Worm (Caenorhabditis elegans) whole organism, young adult: ENCODE data around the gene sedl-1.
A peak's percentile ranks its signal among the peaks of the same experiment; 100 is the strongest.

Experiments
- B0019.2 ChIP-seq: fragments of 200-800 bp; sonication (Bioruptor generic); conservative IDR thresholded peaks from 2 replicates; pipeline ENCODE4 v1.3.6; 2022; ENCODE audit warnings: missing genetic modification reagents, missing genetic modification characterization, missing compliant biosample characterization
- B0261.1 ChIP-seq: sonication (generic microtip); optimal IDR thresholded peaks from 2 replicates; lab custom pipeline; 2016; ENCODE audit warnings: mild to moderate bottlenecking, missing genetic modification characterization, moderate library complexity, missing compliant biosample characterization
- C06A6.2 ChIP-seq: fragments of 200-800 bp; sonication (Bioruptor generic); conservative IDR thresholded peaks from 2 replicates; pipeline ENCODE4 v1.3.6; 2022; ENCODE audit warnings: missing genetic modification characterization, missing compliant biosample characterization
- C17E4.6 ChIP-seq: fragments of 200-800 bp; sonication (Bioruptor generic); IDR thresholded peaks from 2 replicates; pipeline ENCODE4 v1.3.6; 2022; ENCODE audit warnings: missing genetic modification reagents, missing genetic modification characterization, missing compliant biosample characterization
- F33H1.4 ChIP-seq: fragments of 200-800 bp; sonication (Bioruptor generic); IDR thresholded peaks from 2 replicates; pipeline ENCODE4 v1.3.6; 2022; ENCODE audit warnings: missing genetic modification reagents, missing genetic modification characterization, missing compliant biosample characterization
- F52B5.7 ChIP-seq: sonication (generic microtip); optimal IDR thresholded peaks from 2 replicates; lab custom pipeline; 2016; ENCODE audit warnings: mild to moderate bottlenecking, missing genetic modification characterization, missing compliant biosample characterization
- F57A8.1 ChIP-seq: fragments of 200-800 bp; sonication (Bioruptor generic); optimal IDR thresholded peaks from 2 replicates; lab custom pipeline; 2018; ENCODE audit warnings: mild to moderate bottlenecking, missing genetic modification characterization, moderate library complexity, missing compliant biosample characterization
- F57C9.4 ChIP-seq: sonication (generic microtip); optimal IDR thresholded peaks from 2 replicates; lab custom pipeline; 2017; ENCODE audit warnings: mild to moderate bottlenecking, missing genetic modification characterization, missing compliant biosample characterization
- K11D2.4 ChIP-seq: fragments of 200-800 bp; sonication (Bioruptor generic); IDR thresholded peaks from 2 replicates; pipeline ENCODE4 v1.3.6; 2022; ENCODE audit warnings: missing genetic modification reagents, missing genetic modification characterization, missing compliant biosample characterization
- T07F8.4 ChIP-seq: sonication (generic microtip); optimal IDR thresholded peaks from 2 replicates; lab custom pipeline; 2016; ENCODE audit warnings: mild to moderate bottlenecking, missing genetic modification characterization, moderate library complexity, missing compliant biosample characterization
- T26A5.8 ChIP-seq: sonication (generic microtip); optimal IDR thresholded peaks from 2 replicates; lab custom pipeline; 2016; ENCODE audit warnings: missing genetic modification characterization, missing compliant biosample characterization
- Y53F4B.3 ChIP-seq: fragments of 200-800 bp; sonication (Bioruptor generic); IDR thresholded peaks from 2 replicates; pipeline ENCODE4 v1.3.6; 2022; ENCODE audit warnings: missing genetic modification reagents, missing genetic modification characterization, missing compliant biosample characterization
- Y95B8A.8 ChIP-seq: fragments of 200-800 bp; sonication (Bioruptor generic); IDR thresholded peaks from 2 replicates; pipeline ENCODE4 v1.3.6; 2022; ENCODE audit warnings: missing genetic modification reagents, missing genetic modification characterization, missing compliant biosample characterization
- ZK185.1 ChIP-seq: sonication (generic microtip); optimal IDR thresholded peaks from 2 replicates; lab custom pipeline; 2016; ENCODE audit warnings: mild to moderate bottlenecking, missing genetic modification characterization, missing compliant biosample characterization; ENCODE audit not compliant: poor library complexity, severe bottlenecking
- ama-1 ChIP-seq, 3 experiments: fragments of 150-350 bp in 1 of 3; sonication (generic microtip) in 2 of 3; optimal IDR thresholded peaks; 2 replicates each; lab custom pipeline; 2014 to 2018; ENCODE audit warnings: missing biosample characterization in 2 of 3, missing genetic modification characterization in 2 of 3, missing genetic modification reagents in 2 of 3
- aptf-3 ChIP-seq: fragments of 200-800 bp; sonication (Bioruptor generic); IDR thresholded peaks from 2 replicates; pipeline ENCODE4 v1.3.6; 2022; ENCODE audit warnings: missing genetic modification characterization, missing compliant biosample characterization
- atf-7 ChIP-seq: sonication (generic microtip); optimal IDR thresholded peaks from 2 replicates; lab custom pipeline; 2017; ENCODE audit warnings: mild to moderate bottlenecking, missing genetic modification characterization, missing compliant biosample characterization
- attf-3 ChIP-seq: fragments of 200-800 bp; sonication (Bioruptor generic); conservative IDR thresholded peaks from 2 replicates; pipeline ENCODE4 v1.3.6; 2022; ENCODE audit warnings: missing genetic modification reagents, missing genetic modification characterization, missing compliant biosample characterization
- cebp-2 ChIP-seq: fragments of 200-800 bp; sonication (Bioruptor generic); IDR thresholded peaks from 2 replicates; pipeline ENCODE4 v1.3.6; 2022; ENCODE audit warnings: missing genetic modification characterization, missing compliant biosample characterization
- ceh-27 ChIP-seq: fragments of 200-800 bp; sonication (Bioruptor generic); optimal IDR thresholded peaks from 2 replicates; lab custom pipeline; 2018; ENCODE audit warnings: mild to moderate bottlenecking, missing genetic modification characterization, moderate library complexity, missing compliant biosample characterization
- dox-1 ChIP-seq: fragments of 200-800 bp; sonication (Bioruptor generic); IDR thresholded peaks from 2 replicates; pipeline ENCODE4 v1.3.6; 2022; ENCODE audit warnings: missing genetic modification reagents, missing genetic modification characterization, missing compliant biosample characterization
- dpff-1 ChIP-seq: sonication (generic microtip); optimal IDR thresholded peaks from 2 replicates; lab custom pipeline; 2017; ENCODE audit warnings: mild to moderate bottlenecking, missing genetic modification characterization, missing compliant biosample characterization
- egl-18 ChIP-seq: fragments of 200-800 bp; sonication (Bioruptor generic); IDR thresholded peaks from 2 replicates; pipeline ENCODE4 v1.3.6; 2022; ENCODE audit warnings: missing genetic modification reagents, missing genetic modification characterization, missing compliant biosample characterization
- ekl-4 ChIP-seq: fragments of 200-800 bp; sonication (Bioruptor generic); IDR thresholded peaks from 2 replicates; pipeline ENCODE4 v1.3.6; 2022; ENCODE audit warnings: missing genetic modification reagents, missing genetic modification characterization, missing compliant biosample characterization
- ets-4 ChIP-seq: fragments of 200-800 bp; sonication (Bioruptor generic); optimal IDR thresholded peaks from 2 replicates; lab custom pipeline; 2018; ENCODE audit warnings: mild to moderate bottlenecking, missing genetic modification characterization, missing compliant biosample characterization
- fkh-3 ChIP-seq: sonication (generic microtip); optimal IDR thresholded peaks from 2 replicates; lab custom pipeline; 2016; ENCODE audit warnings: mild to moderate bottlenecking, missing genetic modification characterization, missing compliant biosample characterization
- hlh-26 ChIP-seq: fragments of 200-800 bp; sonication (Bioruptor generic); conservative IDR thresholded peaks from 2 replicates; pipeline ENCODE4 v1.3.6; 2022; ENCODE audit warnings: missing genetic modification reagents, missing genetic modification characterization, missing compliant biosample characterization
- hmg-20 ChIP-seq: fragments of 200-800 bp; sonication (Bioruptor generic); IDR thresholded peaks from 2 replicates; pipeline ENCODE4 v1.3.6; 2022; ENCODE audit warnings: missing genetic modification reagents, missing genetic modification characterization, missing compliant biosample characterization
- hrde-1 ChIP-seq: sonication (generic microtip); optimal IDR thresholded peaks from 2 replicates; lab custom pipeline; 2016; ENCODE audit warnings: missing genetic modification characterization, mild to moderate bottlenecking, missing compliant biosample characterization, moderate library complexity, missing genotype, missing genetic modification reagents, borderline replicate concordance
- lin-40 ChIP-seq: sonication (generic microtip); optimal IDR thresholded peaks from 2 replicates; lab custom pipeline; 2016; ENCODE audit warnings: missing genetic modification characterization, mild to moderate bottlenecking, missing compliant biosample characterization, missing genotype, missing genetic modification reagents
- lir-1 ChIP-seq: fragments of 200-800 bp; sonication (Bioruptor generic); conservative IDR thresholded peaks from 2 replicates; pipeline ENCODE4 v1.3.6; 2022; ENCODE audit warnings: missing genetic modification reagents, missing genetic modification characterization, missing compliant biosample characterization
- lsl-1 ChIP-seq: fragments of 200-800 bp; sonication (Bioruptor generic); optimal IDR thresholded peaks from 2 replicates; lab custom pipeline; 2018; ENCODE audit warnings: mild to moderate bottlenecking, missing genetic modification characterization, moderate library complexity, missing compliant biosample characterization
- lsy-27 ChIP-seq: sonication (generic microtip); optimal IDR thresholded peaks from 2 replicates; lab custom pipeline; 2017; ENCODE audit warnings: missing genetic modification characterization, mild to moderate bottlenecking, missing compliant biosample characterization, antibody characterized with exemption, missing genotype, borderline replicate concordance; ENCODE audit not compliant: insufficient read depth
- madf-3 ChIP-seq: fragments of 200-800 bp; sonication (Bioruptor generic); IDR thresholded peaks from 2 replicates; pipeline ENCODE4 v1.3.6; 2022; ENCODE audit warnings: missing genetic modification reagents, missing genetic modification characterization, missing compliant biosample characterization
- mes-4 ChIP-seq: sonication (generic microtip); optimal IDR thresholded peaks from 2 replicates; lab custom pipeline; 2016; ENCODE audit warnings: missing genotype, missing genetic modification characterization, missing compliant biosample characterization
- nfya-2 ChIP-seq: fragments of 200-800 bp; sonication (Bioruptor generic); IDR thresholded peaks from 2 replicates; pipeline ENCODE4 v1.3.6; 2022; ENCODE audit warnings: missing genetic modification reagents, missing genetic modification characterization, missing compliant biosample characterization
- nhr-120 ChIP-seq: fragments of 200-800 bp; sonication (Bioruptor generic); IDR thresholded peaks from 2 replicates; pipeline ENCODE4 v1.3.6; 2022; ENCODE audit warnings: missing genetic modification characterization, missing compliant biosample characterization
- nhr-90 ChIP-seq: sonication (generic microtip); optimal IDR thresholded peaks from 2 replicates; lab custom pipeline; 2016; ENCODE audit warnings: missing genotype, mild to moderate bottlenecking, missing genetic modification characterization, missing compliant biosample characterization
- repo-1 ChIP-seq: sonication (generic microtip); optimal IDR thresholded peaks from 2 replicates; lab custom pipeline; 2017; ENCODE audit warnings: mild to moderate bottlenecking, missing genetic modification characterization, missing compliant biosample characterization
- rpc-1 ChIP-seq, 2 experiments: fragments of 150-350 bp in 1 of 2; sonication (generic microtip) in 1 of 2; optimal IDR thresholded peaks; 2 replicates each; lab custom pipeline; 2014 to 2018; ENCODE audit warnings: missing biosample characterization in 1 of 2, missing genetic modification characterization in 1 of 2, missing genetic modification reagents in 1 of 2, missing genotype in 1 of 2
- snpc-4 ChIP-seq, 5 experiments: fragments of 150-350 bp in 1 of 5; sonication (generic microtip) in 4 of 5; optimal IDR thresholded peaks; 2 replicates each; lab custom pipeline; 2014 to 2018; ENCODE audit warnings: missing genetic modification characterization in 5 of 5, missing biosample characterization in 3 of 5, antibody characterized with exemption in 2 of 5, mild to moderate bottlenecking in 2 of 5, missing compliant biosample characterization in 2 of 5, missing genotype in 2 of 5, moderate library complexity in 2 of 5, missing genetic modification reagents in 1 of 5
- somi-1 ChIP-seq: fragments of 200-800 bp; sonication (Bioruptor generic); optimal IDR thresholded peaks from 2 replicates; lab custom pipeline; 2018; ENCODE audit warnings: mild to moderate bottlenecking, missing genetic modification characterization, missing compliant biosample characterization
- sptf-2 ChIP-seq: fragments of 200-800 bp; sonication (Bioruptor generic); optimal IDR thresholded peaks from 2 replicates; lab custom pipeline; 2018; ENCODE audit warnings: mild to moderate bottlenecking, missing genetic modification characterization, missing compliant biosample characterization
- tbp1 ChIP-seq: fragments of 200-800 bp; sonication (Bioruptor generic); optimal IDR thresholded peaks from 2 replicates; lab custom pipeline; 2018; ENCODE audit warnings: mild to moderate bottlenecking, missing genetic modification characterization, missing compliant biosample characterization
- unc-62 ChIP-seq: fragments of 150-350 bp; optimal IDR thresholded peaks from 2 replicates; lab custom pipeline; 2014; ENCODE audit warnings: missing biosample characterization, missing genetic modification reagents, missing genetic modification characterization
- xnd-1 ChIP-seq: sonication (generic microtip); optimal IDR thresholded peaks from 2 replicates; lab custom pipeline; 2016; ENCODE audit warnings: missing genotype, missing genetic modification reagents, missing genetic modification characterization, missing compliant biosample characterization
- ztf-26 ChIP-seq: sonication (generic microtip); optimal IDR thresholded peaks from 2 replicates; lab custom pipeline; 2017; ENCODE audit warnings: missing genetic modification characterization, missing compliant biosample characterization

The sedl-1 gene

DNA sequence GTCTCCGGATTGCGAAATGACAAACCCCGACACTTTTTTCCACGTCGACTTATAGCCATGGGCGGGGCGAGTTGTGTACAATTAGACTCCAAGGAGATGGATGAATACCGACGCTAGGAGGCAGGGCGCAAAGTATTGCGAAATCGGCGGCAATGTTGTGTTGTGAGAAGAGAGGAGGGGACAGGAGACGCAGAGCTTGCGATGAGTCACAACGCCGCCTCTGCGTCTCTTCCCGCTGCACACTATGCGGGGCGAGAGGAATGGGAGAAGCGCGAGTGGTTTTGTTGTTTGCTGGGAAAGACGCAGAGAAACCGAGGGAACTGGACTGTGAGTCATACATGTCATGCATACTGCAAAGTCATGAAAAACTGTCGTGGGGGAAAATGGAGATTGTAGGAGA lies 14.3 kb upstream of the sedl-1 start:
- no peak for TF ChIP-seq Y53F4B.3 (GFP tag; lab: Robert Waterston, UW)
- TF ChIP-seq sptf-2 (GFP tag; lab: Kevin White, UChicago) = no peak
- no peak for TF ChIP-seq nfya-2 (GFP tag; lab: Robert Waterston, UW)
- no peak for TF ChIP-seq nhr-120 (GFP tag; lab: Robert Waterston, UW)
- TF ChIP-seq B0019.2 (GFP tag; lab: Robert Waterston, UW) = no peak
- TF ChIP-seq B0261.1 (tag; lab: Kevin White, UChicago) = no peak
- peak; percentile 49 for TF ChIP-seq repo-1 (tag; lab: Kevin White, UChicago)
- no peak for TF ChIP-seq dpff-1 (tag; lab: Kevin White, UChicago)
- peak; percentile 81; the same call in 1 of the 2 replicates for TF ChIP-seq Y95B8A.8 (GFP tag; lab: Robert Waterston, UW)
- TF ChIP-seq F57A8.1 = no peak
- no peak for TF ChIP-seq lsy-27
- TF ChIP-seq fkh-3 (tag; lab: Kevin White, UChicago) = no peak
- no peak for TF ChIP-seq C17E4.6
- peak; percentile 91 for TF ChIP-seq ets-4 (GFP tag; lab: Kevin White, UChicago)
- no peak for TF ChIP-seq ama-1 (optimal IDR thresholded peaks at IDR 0.05; lab: Kevin White, UChicago)
- TF ChIP-seq ama-1 (GFP tag; optimal IDR thresholded peaks at IDR 0.05; lab: Kevin White, UChicago) = no peak
- no peak for TF ChIP-seq hmg-20 (GFP tag; lab: Robert Waterston, UW)
- peak; percentile 59 for TF ChIP-seq ZK185.1 (tag; lab: Kevin White, UChicago)
- peak; percentile 50; the same call in 1 of the 2 replicates for TF ChIP-seq attf-3
- TF ChIP-seq cebp-2 (GFP tag; lab: Robert Waterston, UW) = 0 out of 2 replicates have a peak, but pooled peaks have one; percentile 47
- TF ChIP-seq ekl-4 (GFP tag; lab: Robert Waterston, UW) = peak; percentile 72; the same call in 1 of the 2 replicates
- TF ChIP-seq F52B5.7 (tag; lab: Kevin White, UChicago) = peak; percentile 67
- no peak for TF ChIP-seq aptf-3 (GFP tag; lab: Robert Waterston, UW)
- no peak for TF ChIP-seq xnd-1 (tag; lab: Kevin White, UChicago)
- TF ChIP-seq lin-40 (tag; lab: Kevin White, UChicago) = peak; percentile 89
- TF ChIP-seq nhr-90 (tag; lab: Kevin White, UChicago) = peak; percentile 83
- no peak for TF ChIP-seq egl-18 (GFP tag; lab: Robert Waterston, UW)
- TF ChIP-seq hlh-26 (GFP tag; lab: Robert Waterston, UW) = no peak
- peak; percentile 83 for TF ChIP-seq somi-1
- no peak for TF ChIP-seq rpc-1 (optimal IDR thresholded peaks at IDR 0.05; lab: Kevin White, UChicago)
- TF ChIP-seq rpc-1 (tag; optimal IDR thresholded peaks at IDR 0.05; lab: Kevin White, UChicago) = no peak
- no peak for TF ChIP-seq F57C9.4
- TF ChIP-seq dox-1 (GFP tag; lab: Robert Waterston, UW) = peak; percentile 93
- TF ChIP-seq tbp1 (GFP tag; lab: Kevin White, UChicago) = peak; percentile 60
- TF ChIP-seq T07F8.4 (tag; lab: Kevin White, UChicago) = no peak
- no peak for TF ChIP-seq lsl-1
- TF ChIP-seq madf-3 = 0 out of 2 replicates have a peak, but pooled peaks have one; percentile 40
- TF ChIP-seq atf-7 (tag; lab: Kevin White, UChicago) = peak; percentile 86
- peak; percentile 87 for TF ChIP-seq ceh-27 (GFP tag; lab: Kevin White, UChicago)
- no peak for TF ChIP-seq snpc-4 (GFP tag; optimal IDR thresholded peaks at IDR 0.05; lab: Kevin White, UChicago)
- TF ChIP-seq snpc-4 (tag; optimal IDR thresholded peaks at IDR 0.05; lab: Kevin White, UChicago) = peak in 2 of 4 experiments; percentile 52
- TF ChIP-seq K11D2.4 (GFP tag; lab: Robert Waterston, UW) = peak; percentile 87
- peak; percentile 92 for TF ChIP-seq ztf-26
- TF ChIP-seq hrde-1 (tag; lab: Kevin White, UChicago) = no peak
- peak; percentile 50 for TF ChIP-seq lir-1 (GFP tag; lab: Robert Waterston, UW)
- TF ChIP-seq T26A5.8 (tag; lab: Kevin White, UChicago) = no peak
- TF ChIP-seq C06A6.2 = peak; percentile 81
- 0 out of 2 replicates have a peak, but pooled peaks have one; percentile 12 for TF ChIP-seq F33H1.4 (GFP tag; lab: Robert Waterston, UW)
- peak; percentile 78 for TF ChIP-seq unc-62 (GFP tag; lab: Kevin White, UChicago)
- no peak for TF ChIP-seq mes-4 (tag; lab: Kevin White, UChicago)
